Fruit fly (Drosophila melanogaster): ENCODE measurements around the gene Rh7.
A peak's percentile ranks its signal among the peaks of the same experiment; 100 is the strongest.

DNA sequence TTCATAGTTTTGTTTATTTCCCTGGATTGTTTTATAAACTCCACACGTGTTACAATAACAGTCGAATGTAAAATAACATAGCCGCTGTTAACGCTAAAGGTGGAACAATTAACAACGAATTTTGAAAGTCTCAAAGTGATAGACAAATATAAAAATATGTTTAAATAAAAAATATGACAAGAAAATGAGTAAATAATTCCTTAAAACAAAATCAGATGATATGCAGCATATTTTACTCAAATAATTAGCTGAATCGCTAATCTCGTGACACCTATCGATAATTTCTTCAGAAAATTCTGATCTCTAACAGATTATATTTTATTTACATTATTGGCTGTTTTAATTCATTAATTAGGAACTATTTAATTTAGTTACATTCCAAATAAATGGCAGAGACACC is 38.7 kb downstream of the Rh7 start, which contains the start of the genes CG5645 and Atg12:
- peak; percentile 49 for TF ChIP-seq CG4424 (GFP tag; optimal IDR thresholded peaks at IDR 0.05)
- no peak for TF ChIP-seq Mes4 (GFP tag; optimal IDR thresholded peaks at IDR 0.05)
- TF ChIP-seq CG15073 (GFP tag; optimal IDR thresholded peaks at IDR 0.05), result no peak
- no peak for TF ChIP-seq Mad (GFP tag; optimal IDR thresholded peaks at IDR 0.05)
- TF ChIP-seq B-H1 (GFP tag; IDR thresholded peaks at IDR 0.05), result no peak
- TF ChIP-seq CG17328 (GFP tag; IDR thresholded peaks at IDR 0.05), result no peak
- TF ChIP-seq knrl (GFP tag; IDR thresholded peaks at IDR 0.05; ENCODE audit: partially characterized antibody), result peak; percentile 84
- no peak for TF ChIP-seq Tbp (GFP tag; optimal IDR thresholded peaks at IDR 0.05)
- no peak for TF ChIP-seq Gsc (GFP tag; IDR thresholded peaks at IDR 0.05)
- peak in 1 of 3 experiments; percentile 43 for TF ChIP-seq lola (GFP tag; optimal IDR thresholded peaks at IDR 0.05)
- no peak for TF ChIP-seq psq (GFP tag; optimal IDR thresholded peaks at IDR 0.05)
- TF ChIP-seq CG6254 (GFP tag; optimal IDR thresholded peaks at IDR 0.05), result peak; percentile 17
- TF ChIP-seq CG12071 (GFP tag; optimal IDR thresholded peaks at IDR 0.05), result no peak
- TF ChIP-seq nerfin-2 (GFP tag; IDR thresholded peaks at IDR 0.05; ENCODE audit: partially characterized antibody), result peak; percentile 56; the same call in 1 of the 2 replicates

Data from whole organism, embryonic.